Fruit fly (Drosophila melanogaster) whole organism, embryonic: ENCODE results near the gene CG3534.

Experiments
- Asciz ChIP-seq: fragments of 200-800 bp; sonication (Bioruptor generic); optimal IDR thresholded peaks from 2 replicates; lab custom pipeline; 2017; ENCODE audit warnings: missing biosample characterization, mild to moderate bottlenecking, missing genetic modification characterization, missing genetic modification reagents
- Atf3 ChIP-seq: fragments of 200-800 bp; sonication (Bioruptor generic); optimal IDR thresholded peaks from 3 replicates; lab custom pipeline; 2016; ENCODE audit warnings: missing biosample characterization, missing genetic modification characterization
- B-H1 ChIP-seq: fragments of 200-800 bp; sonication (Bioruptor generic); IDR thresholded peaks from 3 replicates; pipeline ENCODE4 v1.3.6; 2022; ENCODE audit warnings: missing biosample characterization, missing genetic modification characterization
- B-H2 ChIP-seq: fragments of 200-800 bp; sonication (Bioruptor generic); optimal IDR thresholded peaks from 2 replicates; lab custom pipeline; 2018; ENCODE audit warnings: missing biosample characterization, mild to moderate bottlenecking, missing genetic modification characterization
- CG11093 ChIP-seq: fragments of 200-800 bp; sonication (Bioruptor generic); IDR thresholded peaks from 3 replicates; pipeline ENCODE4 v1.3.6; 2022; ENCODE audit warnings: missing biosample characterization, missing genetic modification characterization
- CG12219 ChIP-seq: fragments of 200-800 bp; sonication (Bioruptor generic); optimal IDR thresholded peaks from 3 replicates; lab custom pipeline; 2018; ENCODE audit warnings: missing biosample characterization, mild to moderate bottlenecking, missing genetic modification characterization
- CG12744 ChIP-seq: fragments of 200-800 bp; sonication (Bioruptor generic); optimal IDR thresholded peaks from 2 replicates; lab custom pipeline; 2016; ENCODE audit warnings: missing biosample characterization, missing genetic modification characterization
- CG12769 ChIP-seq: fragments of 200-800 bp; sonication (Bioruptor generic); optimal IDR thresholded peaks from 2 replicates; lab custom pipeline; 2019; ENCODE audit warnings: missing biosample characterization, mild to moderate bottlenecking, missing genetic modification characterization, moderate library complexity
- CG12942 ChIP-seq: fragments of 200-800 bp; sonication (Bioruptor generic); optimal IDR thresholded peaks from 3 replicates; lab custom pipeline; 2016; ENCODE audit warnings: missing biosample characterization, missing genetic modification characterization
- CG13775 ChIP-seq: fragments of 200-800 bp; sonication (Bioruptor generic); optimal IDR thresholded peaks from 3 replicates; lab custom pipeline; 2017; ENCODE audit warnings: missing biosample characterization, mild to moderate bottlenecking, missing genetic modification characterization
- CG14441 ChIP-seq: fragments of 200-800 bp; sonication (Bioruptor generic); IDR thresholded peaks from 2 replicates; pipeline ENCODE4 v1.3.6; 2022; ENCODE audit warnings: missing biosample characterization, missing genetic modification characterization
- CG14860 ChIP-seq: fragments of 200-800 bp; sonication (Bioruptor generic); IDR thresholded peaks from 3 replicates; pipeline ENCODE4 v1.3.6; 2022; ENCODE audit warnings: missing biosample characterization, missing genetic modification characterization; ENCODE audit not compliant: partially characterized antibody
- CG15011 ChIP-seq: fragments of 200-800 bp; sonication (Bioruptor generic); optimal IDR thresholded peaks from 3 replicates; lab custom pipeline; 2018; ENCODE audit warnings: missing biosample characterization, mild to moderate bottlenecking, missing genetic modification characterization
- CG18764 ChIP-seq: fragments of 200-800 bp; sonication (Bioruptor generic); optimal IDR thresholded peaks from 3 replicates; lab custom pipeline; 2016; ENCODE audit warnings: missing biosample characterization, missing genetic modification characterization
- CG4820 ChIP-seq: fragments of 200-800 bp; sonication (Bioruptor generic); optimal IDR thresholded peaks from 3 replicates; lab custom pipeline; 2016; ENCODE audit warnings: missing biosample characterization, missing genetic modification characterization
- CG7357 ChIP-seq: fragments of 200-800 bp; sonication (Bioruptor generic); IDR thresholded peaks from 3 replicates; pipeline ENCODE4 v1.3.6; 2022; ENCODE audit warnings: missing biosample characterization, missing genetic modification characterization
- CG9932 ChIP-seq: fragments of 200-800 bp; sonication (Bioruptor generic); IDR thresholded peaks from 2 replicates; pipeline ENCODE4 v1.3.6; 2022; ENCODE audit warnings: missing biosample characterization, missing genetic modification characterization
- D19B ChIP-seq: fragments of 200-800 bp; sonication (Bioruptor generic); optimal IDR thresholded peaks from 2 replicates; lab custom pipeline; 2017; ENCODE audit warnings: missing biosample characterization, mild to moderate bottlenecking, missing genetic modification characterization
- Dll ChIP-seq: fragments of 200-800 bp; sonication (Bioruptor generic); IDR thresholded peaks from 4 replicates; pipeline ENCODE4 v1.3.6; 2022; ENCODE audit warnings: missing biosample characterization, missing genetic modification characterization; ENCODE audit not compliant: partially characterized antibody
- Ets97D ChIP-seq: fragments of 200-800 bp; sonication (Bioruptor generic); optimal IDR thresholded peaks from 3 replicates; lab custom pipeline; 2016; ENCODE audit warnings: missing biosample characterization, missing genetic modification characterization
- Gsc ChIP-seq: fragments of 200-800 bp; sonication (Bioruptor generic); IDR thresholded peaks from 2 replicates; pipeline ENCODE4 v1.3.6; 2022; ENCODE audit warnings: missing biosample characterization, missing genetic modification characterization
- H2.0 ChIP-seq: fragments of 200-800 bp; sonication (Bioruptor generic); IDR thresholded peaks from 2 replicates; pipeline ENCODE4 v1.3.6; 2022; ENCODE audit warnings: missing biosample characterization, missing genetic modification characterization
- HHEX ChIP-seq: fragments of 200-800 bp; sonication (Bioruptor generic); optimal IDR thresholded peaks from 3 replicates; lab custom pipeline; 2017; ENCODE audit warnings: missing biosample characterization, mild to moderate bottlenecking, missing genetic modification characterization, missing genetic modification reagents
- HLHmδ ChIP-seq: fragments of 200-800 bp; sonication (Bioruptor generic); optimal IDR thresholded peaks from 2 replicates; lab custom pipeline; 2018; ENCODE audit warnings: missing biosample characterization, mild to moderate bottlenecking, missing genetic modification characterization, moderate library complexity
- Hand ChIP-seq: fragments of 200-800 bp; sonication (Bioruptor generic); optimal IDR thresholded peaks from 2 replicates; lab custom pipeline; 2017; ENCODE audit warnings: mild to moderate bottlenecking, missing biosample characterization, missing genetic modification reagents, missing genetic modification characterization
- Oaz ChIP-seq: fragments of 200-800 bp; sonication (Bioruptor generic); IDR thresholded peaks from 2 replicates; pipeline ENCODE4 v1.3.6; 2022; ENCODE audit warnings: missing biosample characterization, missing genetic modification characterization
- Rfx ChIP-seq: fragments of 200-800 bp; sonication (Bioruptor generic); IDR thresholded peaks from 2 replicates; pipeline ENCODE4 v1.3.6; 2022; ENCODE audit warnings: missing biosample characterization, missing genetic modification characterization
- abd-A ChIP-seq: fragments of 200-800 bp; sonication (Bioruptor generic); optimal IDR thresholded peaks from 3 replicates; lab custom pipeline; 2019; ENCODE audit warnings: missing biosample characterization, mild to moderate bottlenecking, missing genetic modification characterization, moderate library complexity
- amos ChIP-seq: fragments of 200-800 bp; sonication (Bioruptor generic); IDR thresholded peaks from 2 replicates; pipeline ENCODE4 v1.3.6; 2022; ENCODE audit warnings: missing biosample characterization, missing genetic modification characterization; ENCODE audit not compliant: partially characterized antibody
- ato ChIP-seq: fragments of 200-800 bp; sonication (Bioruptor generic); IDR thresholded peaks from 2 replicates; pipeline ENCODE4 v1.3.6; 2022; ENCODE audit warnings: missing biosample characterization, missing genetic modification characterization; ENCODE audit not compliant: partially characterized antibody
- bcd ChIP-seq: fragments of 200-800 bp; sonication (Bioruptor generic); optimal IDR thresholded peaks from 2 replicates; lab custom pipeline; 2017; ENCODE audit warnings: missing biosample characterization, mild to moderate bottlenecking, missing genetic modification characterization
- chinmo ChIP-seq: fragments of 200-800 bp; sonication (Bioruptor generic); IDR thresholded peaks from 4 replicates; pipeline ENCODE4 v1.3.6; 2022; ENCODE audit warnings: missing biosample characterization, missing genetic modification characterization; ENCODE audit not compliant: partially characterized antibody
- chn ChIP-seq: fragments of 200-800 bp; sonication (Bioruptor generic); optimal IDR thresholded peaks from 2 replicates; lab custom pipeline; 2016; ENCODE audit warnings: missing biosample characterization, missing genetic modification characterization
- disco-r ChIP-seq: fragments of 200-800 bp; sonication (Bioruptor generic); optimal IDR thresholded peaks from 2 replicates; lab custom pipeline; 2016; ENCODE audit warnings: missing biosample characterization, missing genetic modification characterization
- gcm ChIP-seq: fragments of 200-800 bp; sonication (Bioruptor generic); optimal IDR thresholded peaks from 2 replicates; lab custom pipeline; 2019; ENCODE audit warnings: missing biosample characterization, mild to moderate bottlenecking, missing genetic modification characterization, moderate library complexity
- gfzf ChIP-seq: fragments of 200-800 bp; sonication (Bioruptor generic); optimal IDR thresholded peaks from 2 replicates; lab custom pipeline; 2016; ENCODE audit warnings: missing biosample characterization, mild to moderate bottlenecking, missing genetic modification characterization, moderate library complexity
- grau ChIP-seq: fragments of 200-800 bp; optimal IDR thresholded peaks from 3 replicates; lab custom pipeline; 2019; ENCODE audit warnings: missing biosample characterization, mild to moderate bottlenecking, missing genetic modification characterization, moderate library complexity
- h ChIP-seq: fragments of >200 bp; optimal IDR thresholded peaks from 2 replicates; lab custom pipeline; 2017
- jigr1 ChIP-seq: fragments of 200-800 bp; sonication (Bioruptor generic); IDR thresholded peaks from 3 replicates; pipeline ENCODE4 v1.3.6; 2022; ENCODE audit warnings: missing biosample characterization, missing genetic modification characterization
- jing ChIP-seq: fragments of 200-800 bp; sonication (Bioruptor generic); optimal IDR thresholded peaks from 2 replicates; lab custom pipeline; 2018; ENCODE audit warnings: missing biosample characterization, mild to moderate bottlenecking, missing genetic modification characterization
- lbe ChIP-seq: fragments of 200-800 bp; sonication (Bioruptor generic); optimal IDR thresholded peaks from 2 replicates; lab custom pipeline; 2016; ENCODE audit warnings: missing biosample characterization, mild to moderate bottlenecking, missing genetic modification characterization
- nmo ChIP-seq: fragments of 200-800 bp; sonication (Bioruptor generic); optimal IDR thresholded peaks from 2 replicates; lab custom pipeline; 2018; ENCODE audit warnings: missing biosample characterization, mild to moderate bottlenecking, missing genetic modification characterization, moderate library complexity
- nom ChIP-seq: fragments of 200-800 bp; sonication (Bioruptor generic); optimal IDR thresholded peaks from 2 replicates; lab custom pipeline; 2017; ENCODE audit warnings: missing biosample characterization, missing genetic modification characterization, mild to moderate bottlenecking, moderate library complexity, missing genetic modification reagents
- org-1 ChIP-seq: fragments of 200-800 bp; sonication (Bioruptor generic); optimal IDR thresholded peaks from 2 replicates; lab custom pipeline; 2017; ENCODE audit warnings: missing biosample characterization, missing genetic modification characterization
- ranshi ChIP-seq: fragments of 200-800 bp; sonication (Bioruptor generic); IDR thresholded peaks from 2 replicates; pipeline ENCODE4 v1.3.6; 2022; ENCODE audit warnings: missing biosample characterization, missing genetic modification characterization
- sr ChIP-seq: fragments of 200-800 bp; sonication (Bioruptor generic); IDR thresholded peaks from 3 replicates; pipeline ENCODE4 v1.3.6; 2022; ENCODE audit warnings: missing biosample characterization, missing genetic modification characterization
- tup ChIP-seq: fragments of 200-800 bp; sonication (Bioruptor generic); optimal IDR thresholded peaks from 2 replicates; lab custom pipeline; 2016; ENCODE audit warnings: missing biosample characterization, mild to moderate bottlenecking, missing genetic modification characterization, moderate library complexity
- wor ChIP-seq: fragments of 200-800 bp; sonication (Bioruptor generic); IDR thresholded peaks from 2 replicates; pipeline ENCODE4 v1.3.6; 2022; ENCODE audit warnings: missing biosample characterization, missing genetic modification characterization
- zfh1 ChIP-seq: fragments of 200-800 bp; sonication (Bioruptor generic); IDR thresholded peaks from 3 replicates; pipeline ENCODE4 v1.3.6; 2022; ENCODE audit warnings: missing biosample characterization, missing genetic modification characterization

Gene CG3534

dm6 chr3R:16996059-16996959, at the start of gene CG3534, which contains the start of gene EMC2A (continued):
- TF ChIP-seq Atf3 (GFP tag; lab: Kevin White, UChicago) (no peak), CG13775 (no peak), CG12769 (tag; lab: Kevin White, UChicago) (no peak), jigr1 (GFP tag; lab: Robert Waterston, UW) (no peak), lbe (GFP tag; lab: Kevin White, UChicago) (no peak), Gsc (GFP tag; lab: Robert Waterston, UW) (no peak), ranshi (GFP tag; lab: Robert Waterston, UW) (0 out of 2 replicates have a peak, but pooled peaks have one; percentile 47), B-H2 (no peak), grau (tag; lab: Kevin White, UChicago) (no peak), gfzf (GFP tag; lab: Kevin White, UChicago) (peak; percentile 80), CG18764 (GFP tag; lab: Kevin White, UChicago) (no peak), CG15011 (GFP tag; lab: Kevin White, UChicago) (no peak), CG11093 (no peak), CG12942 (GFP tag; lab: Kevin White, UChicago) (no peak), chinmo (GFP tag; lab: Robert Waterston, UW) (no peak), H2.0 (GFP tag; lab: Robert Waterston, UW) (no peak), Ets97D (GFP tag; lab: Kevin White, UChicago) (peak; percentile 34), CG7357 (no peak), nmo (no peak), h (lab: Kevin White, UChicago) (no peak), Rfx (GFP tag; lab: Robert Waterston, UW) (no peak; the same call in 1 of the 2 replicates), ato (no peak), CG12219 (GFP tag; lab: Kevin White, UChicago) (no peak), jing (GFP tag; lab: Kevin White, UChicago) (no peak), HLHmδ (no peak), chn (GFP tag; lab: Kevin White, UChicago) (no peak), CG9932 (GFP tag; lab: Robert Waterston, UW) (no peak), CG4820 (no peak), CG14441 (GFP tag; lab: Robert Waterston, UW) (peak; percentile 23; the same call in 1 of the 2 replicates), org-1 (GFP tag; lab: Kevin White, UChicago) (no peak), Asciz (GFP tag; lab: Kevin White, UChicago) (peak; percentile 3), Oaz (GFP tag; lab: Robert Waterston, UW) (no peak), amos (no peak), nom (GFP tag; lab: Kevin White, UChicago) (no peak), gcm (GFP tag; lab: Kevin White, UChicago) (no peak), Dll (0 out of 4 replicates have a peak, but pooled peaks have one; percentile 16), B-H1 (GFP tag; lab: Robert Waterston, UW) (no peak), disco-r (GFP tag; lab: Kevin White, UChicago) (no peak), tup (GFP tag; lab: Kevin White, UChicago) (no peak), wor (GFP tag; lab: Robert Waterston, UW) (no peak), CG12744 (no peak), Hand (GFP tag; lab: Kevin White, UChicago) (no peak), D19B (GFP tag; lab: Kevin White, UChicago) (no peak), abd-A (no peak), HHEX (GFP tag; lab: Kevin White, UChicago) (no peak), bcd (GFP tag; lab: Kevin White, UChicago) (peak; percentile 41), sr (no peak), CG14860 (GFP tag; lab: Robert Waterston, UW) (no peak; the same call in 2 of the 3 replicates), zfh1 (no peak)
